Worm (Caenorhabditis elegans) whole organism, L4/young adult: Measurements from ENCODE around the gene T25E12.16.

Experiments used
- W03F9.2 ChIP-seq: fragments of 150-350 bp; optimal IDR thresholded peaks from 2 replicates; lab custom pipeline; 2014; ENCODE audit warnings: missing biosample characterization, missing genetic modification characterization
- dao-5 ChIP-seq: sonication (generic microtip); optimal IDR thresholded peaks from 2 replicates; lab custom pipeline; 2016; ENCODE audit warnings: missing genotype, missing genetic modification characterization, moderate library complexity, missing compliant biosample characterization

ce11 chrV:16756166-16756565 is 22.6 kb upstream of the T25E12.16 start:
- no peak for TF ChIP-seq dao-5
- TF ChIP-seq W03F9.2 (tag; lab: Kevin White, UChicago) = no peak
